Fruit fly (Drosophila melanogaster) whole organism, embryonic: ENCODE results near the gene IntS2.

Source experiments
- Adf1 ChIP-seq: fragments of 200-800 bp; sonication (Bioruptor generic); IDR thresholded peaks from 2 replicates; pipeline ENCODE4 v1.3.6; 2022; ENCODE audit warnings: missing biosample characterization, missing genetic modification characterization
- Atf-2 ChIP-seq: fragments of 200-800 bp; sonication (Bioruptor generic); optimal IDR thresholded peaks from 2 replicates; lab custom pipeline; 2016; ENCODE audit warnings: missing biosample characterization, missing genetic modification characterization
- Bgb ChIP-seq: fragments of 200-800 bp; sonication (Bioruptor generic); IDR thresholded peaks from 2 replicates; pipeline ENCODE4 v1.3.6; 2022; ENCODE audit warnings: missing biosample characterization, missing genetic modification characterization; ENCODE audit not compliant: partially characterized antibody
- CG1024 ChIP-seq: fragments of 200-800 bp; sonication (Bioruptor generic); IDR thresholded peaks from 2 replicates; pipeline ENCODE4 v1.3.6; 2022; ENCODE audit warnings: missing biosample characterization, missing genetic modification characterization
- CG12769 ChIP-seq: fragments of 200-800 bp; sonication (Bioruptor generic); optimal IDR thresholded peaks from 2 replicates; lab custom pipeline; 2019; ENCODE audit warnings: missing biosample characterization, mild to moderate bottlenecking, missing genetic modification characterization, moderate library complexity
- CG13287 ChIP-seq: fragments of 200-800 bp; sonication (Bioruptor generic); IDR thresholded peaks from 2 replicates; pipeline ENCODE4 v1.3.6; 2022; ENCODE audit warnings: missing biosample characterization, missing genetic modification characterization; ENCODE audit not compliant: partially characterized antibody
- CG14014 ChIP-seq: fragments of 200-800 bp; sonication (Bioruptor generic); IDR thresholded peaks from 2 replicates; pipeline ENCODE4 v1.3.6; 2022; ENCODE audit warnings: missing biosample characterization, missing genetic modification characterization
- CG15011 ChIP-seq: fragments of 200-800 bp; sonication (Bioruptor generic); optimal IDR thresholded peaks from 3 replicates; lab custom pipeline; 2018; ENCODE audit warnings: missing biosample characterization, mild to moderate bottlenecking, missing genetic modification characterization
- CG15696 ChIP-seq: fragments of 200-800 bp; sonication (Bioruptor generic); optimal IDR thresholded peaks from 2 replicates; lab custom pipeline; 2019; ENCODE audit warnings: missing biosample characterization, mild to moderate bottlenecking, missing genetic modification characterization, moderate library complexity
- CG1603 ChIP-seq: fragments of 200-800 bp; sonication (Bioruptor generic); optimal IDR thresholded peaks from 2 replicates; lab custom pipeline; 2019; ENCODE audit warnings: missing biosample characterization, mild to moderate bottlenecking, missing genetic modification characterization, moderate library complexity
- CG1647 ChIP-seq: fragments of 200-800 bp; sonication (Bioruptor generic); optimal IDR thresholded peaks from 3 replicates; lab custom pipeline; 2016; ENCODE audit warnings: missing biosample characterization, missing genetic modification characterization
- CG18764 ChIP-seq: fragments of 200-800 bp; sonication (Bioruptor generic); optimal IDR thresholded peaks from 3 replicates; lab custom pipeline; 2016; ENCODE audit warnings: missing biosample characterization, missing genetic modification characterization
- CG2199 ChIP-seq: fragments of 200-800 bp; sonication (Bioruptor generic); IDR thresholded peaks from 3 replicates; pipeline ENCODE4 v1.3.6; 2022; ENCODE audit warnings: missing biosample characterization, missing genetic modification characterization
- CG2875 ChIP-seq: fragments of 200-800 bp; sonication (Bioruptor generic); optimal IDR thresholded peaks from 2 replicates; lab custom pipeline; 2017; ENCODE audit warnings: missing biosample characterization, mild to moderate bottlenecking, missing genetic modification characterization, missing genetic modification reagents
- CG3163 ChIP-seq: fragments of 200-800 bp; sonication (Bioruptor generic); optimal IDR thresholded peaks from 3 replicates; lab custom pipeline; 2016; ENCODE audit warnings: missing biosample characterization, missing genetic modification characterization
- CG34224 ChIP-seq: fragments of 200-800 bp; sonication (Bioruptor generic); IDR thresholded peaks from 3 replicates; pipeline ENCODE4 v1.3.6; 2022; ENCODE audit warnings: missing biosample characterization, missing genetic modification characterization; ENCODE audit not compliant: partially characterized antibody
- CG5245 ChIP-seq: fragments of 200-800 bp; sonication (Bioruptor generic); optimal IDR thresholded peaks from 3 replicates; lab custom pipeline; 2016; ENCODE audit warnings: missing biosample characterization, missing genetic modification characterization
- CG6689 ChIP-seq: fragments of 200-800 bp; sonication (Bioruptor generic); IDR thresholded peaks from 2 replicates; pipeline ENCODE4 v1.3.6; 2022; ENCODE audit warnings: missing biosample characterization, missing genetic modification characterization
- CG8944 ChIP-seq: fragments of 200-800 bp; sonication (Bioruptor generic); optimal IDR thresholded peaks from 3 replicates; lab custom pipeline; 2016; ENCODE audit warnings: missing biosample characterization, missing genetic modification characterization
- Dad ChIP-seq: fragments of 200-800 bp; sonication (Bioruptor generic); optimal IDR thresholded peaks from 3 replicates; lab custom pipeline; 2016; ENCODE audit warnings: missing biosample characterization, missing genetic modification characterization
- Deaf1 ChIP-seq: fragments of 200-800 bp; optimal IDR thresholded peaks from 3 replicates; lab custom pipeline; 2019; ENCODE audit warnings: missing biosample characterization, mild to moderate bottlenecking, missing genetic modification characterization, moderate library complexity
- Dip2 ChIP-seq: fragments of 200-800 bp; sonication (Bioruptor generic); IDR thresholded peaks from 2 replicates; pipeline ENCODE4 v1.3.6; 2022; ENCODE audit warnings: missing biosample characterization, missing genetic modification characterization
- Dp ChIP-seq: fragments of 200-800 bp; sonication (Bioruptor generic); optimal IDR thresholded peaks from 2 replicates; lab custom pipeline; 2018; ENCODE audit warnings: missing biosample characterization, mild to moderate bottlenecking, missing genetic modification characterization, moderate library complexity
- Elba2 ChIP-seq: fragments of 200-800 bp; sonication (Bioruptor generic); optimal IDR thresholded peaks from 3 replicates; lab custom pipeline; 2016; ENCODE audit warnings: missing biosample characterization, missing genetic modification characterization
- Gsc ChIP-seq: fragments of 200-800 bp; sonication (Bioruptor generic); IDR thresholded peaks from 2 replicates; pipeline ENCODE4 v1.3.6; 2022; ENCODE audit warnings: missing biosample characterization, missing genetic modification characterization
- H15 ChIP-seq: fragments of 200-800 bp; sonication (Bioruptor generic); IDR thresholded peaks from 3 replicates; pipeline ENCODE4 v1.3.6; 2022; ENCODE audit warnings: missing biosample characterization, missing genetic modification characterization
- Kr ChIP-seq: fragments of 200-800 bp; sonication (Bioruptor generic); optimal IDR thresholded peaks from 2 replicates; lab custom pipeline; 2017; ENCODE audit warnings: missing biosample characterization, mild to moderate bottlenecking, missing genetic modification characterization
- NFAT ChIP-seq: fragments of 200-800 bp; sonication (Bioruptor generic); IDR thresholded peaks from 2 replicates; pipeline ENCODE4 v1.3.6; 2022; ENCODE audit warnings: missing biosample characterization, missing genetic modification characterization
- Pdp1 ChIP-seq, 2 experiments: fragments of 200-800 bp; sonication (Bioruptor generic); optimal IDR thresholded peaks; 3 replicates each; lab custom pipeline; 2016; ENCODE audit warnings: missing biosample characterization in 2 of 2, missing genetic modification characterization in 2 of 2, mild to moderate bottlenecking in 1 of 2, moderate library complexity in 1 of 2
- TFAM ChIP-seq: fragments of 200-800 bp; sonication (Bioruptor generic); optimal IDR thresholded peaks from 2 replicates; lab custom pipeline; 2017; ENCODE audit warnings: missing biosample characterization, missing genetic modification characterization, inconsistent platforms
- Trl ChIP-seq, 3 experiments: fragments of >200 bp in 2 of 3; fragments of 200-800 bp in 1 of 3; sonication (Bioruptor generic) in 1 of 3; optimal IDR thresholded peaks; 2 replicates in 1 of 3; 3 replicates in 2 of 3; lab custom pipeline; 2016 to 2017; ENCODE audit warnings: missing biosample characterization in 1 of 3, missing genetic modification characterization in 1 of 3
- chinmo ChIP-seq: fragments of 200-800 bp; sonication (Bioruptor generic); IDR thresholded peaks from 4 replicates; pipeline ENCODE4 v1.3.6; 2022; ENCODE audit warnings: missing biosample characterization, missing genetic modification characterization; ENCODE audit not compliant: partially characterized antibody
- crc ChIP-seq: fragments of 200-800 bp; sonication (Bioruptor generic); optimal IDR thresholded peaks from 2 replicates; lab custom pipeline; 2016; ENCODE audit warnings: missing biosample characterization, missing genetic modification characterization
- crol ChIP-seq: fragments of 200-800 bp; sonication (Bioruptor generic); IDR thresholded peaks from 2 replicates; pipeline ENCODE4 v1.3.6; 2022; ENCODE audit warnings: missing biosample characterization, missing genetic modification characterization
- dpn ChIP-seq, 2 experiments: fragments of 200-800 bp; sonication (Bioruptor generic); optimal IDR thresholded peaks; 3 replicates each; lab custom pipeline; 2016; ENCODE audit warnings: missing biosample characterization in 2 of 2, missing genetic modification characterization in 2 of 2
- fd3F ChIP-seq: fragments of 200-800 bp; sonication (Bioruptor generic); optimal IDR thresholded peaks from 2 replicates; lab custom pipeline; 2018; ENCODE audit warnings: missing biosample characterization, mild to moderate bottlenecking, missing genetic modification characterization, moderate library complexity
- fd64A ChIP-seq: fragments of 200-800 bp; sonication (Bioruptor generic); optimal IDR thresholded peaks from 3 replicates; lab custom pipeline; 2018; ENCODE audit warnings: missing biosample characterization, mild to moderate bottlenecking, missing genetic modification characterization
- gro ChIP-seq: fragments of 200-800 bp; sonication (Bioruptor generic); optimal IDR thresholded peaks from 2 replicates; lab custom pipeline; 2016; ENCODE audit warnings: missing biosample characterization, missing genetic modification characterization
- ken ChIP-seq: fragments of 200-800 bp; sonication (Bioruptor generic); IDR thresholded peaks from 3 replicates; pipeline ENCODE4 v1.3.6; 2022; ENCODE audit warnings: missing biosample characterization, missing genetic modification characterization
- nom ChIP-seq: fragments of 200-800 bp; sonication (Bioruptor generic); optimal IDR thresholded peaks from 2 replicates; lab custom pipeline; 2017; ENCODE audit warnings: missing biosample characterization, missing genetic modification characterization, mild to moderate bottlenecking, moderate library complexity, missing genetic modification reagents
- otp ChIP-seq: fragments of 200-800 bp; sonication (Bioruptor generic); IDR thresholded peaks from 3 replicates; pipeline ENCODE4, ENCODE4 v1.3.6; 2022; ENCODE audit warnings: missing biosample characterization, missing genetic modification characterization
- pita ChIP-seq: fragments of 200-800 bp; sonication (Bioruptor generic); optimal IDR thresholded peaks from 2 replicates; lab custom pipeline; 2017; ENCODE audit warnings: missing biosample characterization, mild to moderate bottlenecking, missing genetic modification characterization
- pum ChIP-seq: fragments of 200-800 bp; sonication (Bioruptor generic); optimal IDR thresholded peaks from 2 replicates; lab custom pipeline; 2016; ENCODE audit warnings: missing biosample characterization, missing genetic modification characterization
- rib ChIP-seq: fragments of 200-800 bp; sonication (Bioruptor generic); IDR thresholded peaks from 2 replicates; pipeline ENCODE4 v1.3.6; 2022; ENCODE audit warnings: missing biosample characterization, missing genetic modification characterization
- slou ChIP-seq: fragments of 200-800 bp; sonication (Bioruptor generic); optimal IDR thresholded peaks from 3 replicates; lab custom pipeline; 2016; ENCODE audit warnings: missing biosample characterization, missing genetic modification characterization
- stwl ChIP-seq: fragments of 200-800 bp; sonication (Bioruptor generic); optimal IDR thresholded peaks from 3 replicates; lab custom pipeline; 2018; ENCODE audit warnings: missing biosample characterization, mild to moderate bottlenecking, missing genetic modification characterization, moderate library complexity
- tap ChIP-seq: fragments of 200-800 bp; optimal IDR thresholded peaks from 3 replicates; lab custom pipeline; 2019; ENCODE audit warnings: missing biosample characterization, mild to moderate bottlenecking, missing genetic modification characterization, moderate library complexity
- trem ChIP-seq: fragments of 200-800 bp; optimal IDR thresholded peaks from 3 replicates; lab custom pipeline; 2019; ENCODE audit warnings: missing biosample characterization, mild to moderate bottlenecking, missing genetic modification characterization, moderate library complexity
- z ChIP-seq: fragments of 200-800 bp; sonication (Bioruptor generic); IDR thresholded peaks from 3 replicates; pipeline ENCODE4 v1.3.6; 2022; ENCODE audit warnings: missing biosample characterization, missing genetic modification characterization
- zen2 ChIP-seq: fragments of 200-800 bp; sonication (Bioruptor generic); IDR thresholded peaks from 3 replicates; pipeline ENCODE4 v1.3.6; 2022; ENCODE audit warnings: missing biosample characterization, missing genetic modification characterization; ENCODE audit not compliant: partially characterized antibody

IntS2 gene

dm6 chrX:17698436-17698835 is 41.8 kb upstream of the IntS2 start, which contains the start of gene chas:
TSS of gene chas (minus strand) at chrX:17698730.
- TF ChIP-seq ken (GFP tag; lab: Robert Waterston, UW) = 0 out of 3 replicates have a peak, but pooled peaks have one; percentile 4
- no peak for TF ChIP-seq Atf-2
- peak; percentile 47; the same call in 1 of the 3 replicates for TF ChIP-seq CG34224
- TF ChIP-seq zen2 (GFP tag; lab: Robert Waterston, UW) = no peak
- peak; percentile 32 for TF ChIP-seq CG12769 (tag; lab: Kevin White, UChicago)
- TF ChIP-seq CG13287 = peak; percentile 7; the same call in 1 of the 2 replicates
- TF ChIP-seq NFAT (GFP tag; lab: Robert Waterston, UW) = peak; percentile 87
- TF ChIP-seq Adf1 (GFP tag; lab: Robert Waterston, UW) = peak; percentile 64; the same call in 1 of the 2 replicates
- TF ChIP-seq crol (GFP tag; lab: Robert Waterston, UW) = peak; percentile 82
- TF ChIP-seq Trl (optimal IDR thresholded peaks at IDR 0.05; lab: Kevin White, UChicago) = peak in 1 of 2 experiments; percentile 39
- TF ChIP-seq Trl (GFP tag; optimal IDR thresholded peaks at IDR 0.05; lab: Kevin White, UChicago) = no peak
- peak; percentile 65 for TF ChIP-seq Deaf1 (tag; lab: Kevin White, UChicago)
- peak; percentile 78; the same call in 3 of the 4 replicates for TF ChIP-seq chinmo (GFP tag; lab: Robert Waterston, UW)
- no peak for TF ChIP-seq Dad
- TF ChIP-seq rib (GFP tag; lab: Robert Waterston, UW) = peak; percentile 73

DNA sequence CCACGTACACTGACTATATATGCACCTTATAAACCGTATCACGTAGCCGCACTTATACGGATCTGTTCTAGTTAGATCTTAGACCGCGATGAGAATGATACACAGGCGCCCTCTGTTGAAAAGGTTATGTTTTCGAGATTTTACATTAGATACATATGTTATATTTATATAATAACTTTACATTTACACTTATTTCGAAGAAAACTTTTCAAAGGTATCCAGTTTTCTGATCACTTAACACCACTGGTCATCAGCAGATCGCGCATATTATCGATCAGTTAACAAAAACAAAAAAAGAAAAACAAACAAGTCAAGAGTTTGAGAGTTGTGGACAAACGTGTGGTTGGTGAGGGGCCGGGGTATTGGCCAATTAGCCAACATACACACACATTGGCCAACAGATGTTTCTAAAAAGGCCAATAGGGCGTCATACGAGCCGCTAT is 41.1 kb upstream of the IntS2 start:
- TF ChIP-seq CG1603 (tag; lab: Kevin White, UChicago) (no peak), CG5245 (no peak), nom (GFP tag; lab: Kevin White, UChicago) (no peak), Bgb (no peak), slou (GFP tag; lab: Kevin White, UChicago) (no peak), trem (tag; lab: Kevin White, UChicago) (no peak), CG15011 (GFP tag; lab: Kevin White, UChicago) (no peak), pum (no peak), z (no peak), Kr (no peak), fd3F (GFP tag; lab: Kevin White, UChicago) (no peak), Pdp1 (GFP tag; optimal IDR thresholded peaks at IDR 0.05; lab: Kevin White, UChicago) (peak in 1 of 2 experiments; percentile 16), CG1647 (GFP tag; lab: Kevin White, UChicago) (no peak), CG14014 (no peak), CG2199 (no peak), H15 (GFP tag; lab: Robert Waterston, UW) (no peak), gro (GFP tag; lab: Kevin White, UChicago) (no peak), crc (no peak), CG15696 (no peak), Adf1 (GFP tag; lab: Robert Waterston, UW) (no peak), CG18764 (GFP tag; lab: Kevin White, UChicago) (no peak), otp (GFP tag; lab: Robert Waterston, UW) (no peak), dpn (GFP tag; optimal IDR thresholded peaks at IDR 0.05; lab: Kevin White, UChicago) (no peak), CG2875 (GFP tag; lab: Kevin White, UChicago) (no peak), Gsc (no peak), stwl (tag; lab: Kevin White, UChicago) (peak; percentile 84), CG1024 (GFP tag; lab: Robert Waterston, UW) (no peak), CG8944 (no peak), Dip2 (GFP tag; lab: Robert Waterston, UW) (peak; percentile 76), Dp (GFP tag; lab: Kevin White, UChicago) (no peak), TFAM (GFP tag; lab: Kevin White, UChicago) (no peak), pita (GFP tag; lab: Kevin White, UChicago) (peak; percentile 4), Elba2 (GFP tag; lab: Kevin White, UChicago) (peak; percentile 59), CG6689 (GFP tag; lab: Robert Waterston, UW) (no peak), CG3163 (GFP tag; lab: Kevin White, UChicago) (no peak), fd64A (GFP tag; lab: Kevin White, UChicago) (no peak), tap (tag; lab: Kevin White, UChicago) (no peak)
